Fruit fly (Drosophila melanogaster) Kc167 (cell line): ENCODE results near the gene Ets21C.

Experiments
- Myc ChIP-seq: fragments of >200 bp; optimal IDR thresholded peaks from 2 replicates; lab custom pipeline; 2017; ENCODE audit warnings: missing external identifiers
- Sin3A ChIP-seq: fragments of >200 bp; optimal IDR thresholded peaks from 2 replicates; lab custom pipeline; 2018; ENCODE audit warnings: missing external identifiers
- h ChIP-seq: fragments of >200 bp; optimal IDR thresholded peaks from 3 replicates; lab custom pipeline; 2018; ENCODE audit warnings: missing external identifiers
- insv ChIP-seq: fragments of >200 bp; optimal IDR thresholded peaks from 3 replicates; lab custom pipeline; 2018; ENCODE audit warnings: missing external identifiers
- psq ChIP-seq: fragments of >200 bp; optimal IDR thresholded peaks from 2 replicates; lab custom pipeline; 2017; ENCODE audit warnings: missing external identifiers
- ttk ChIP-seq: sonication (Bioruptor generic); optimal IDR thresholded peaks from 2 replicates; lab custom pipeline; 2017; ENCODE audit warnings: missing external identifiers

Gene Ets21C

DNA sequence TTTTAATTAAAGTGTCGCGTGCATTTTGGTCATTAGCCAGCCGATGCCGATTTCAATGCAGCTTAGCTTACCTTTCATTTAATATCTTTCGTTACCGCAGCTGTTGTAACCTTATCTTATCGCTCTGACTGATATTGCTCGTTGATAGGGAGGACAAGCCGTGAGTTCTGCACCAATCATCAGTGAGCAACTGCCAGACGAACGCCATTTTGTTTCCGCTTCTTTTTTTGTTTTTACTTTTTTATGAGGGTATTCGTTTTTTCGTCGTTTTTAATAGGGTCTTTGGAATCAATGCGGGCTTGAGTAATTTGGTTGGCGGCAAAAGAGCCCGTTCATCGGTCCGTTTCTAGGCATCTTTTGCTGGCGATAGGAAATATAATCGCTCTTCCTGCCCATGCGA lies 47.7 kb downstream of the Ets21C start:
- TF ChIP-seq psq (lab: Kevin White, UChicago), result no peak
- TF ChIP-seq ttk (lab: Kevin White, UChicago), result no peak
- TF ChIP-seq h (lab: Kevin White, UChicago), result no peak
- no peak for TF ChIP-seq insv (lab: Kevin White, UChicago)
- TF ChIP-seq Sin3A (lab: Kevin White, UChicago), result no peak
- TF ChIP-seq Myc (lab: Kevin White, UChicago), result no peak

DNA sequence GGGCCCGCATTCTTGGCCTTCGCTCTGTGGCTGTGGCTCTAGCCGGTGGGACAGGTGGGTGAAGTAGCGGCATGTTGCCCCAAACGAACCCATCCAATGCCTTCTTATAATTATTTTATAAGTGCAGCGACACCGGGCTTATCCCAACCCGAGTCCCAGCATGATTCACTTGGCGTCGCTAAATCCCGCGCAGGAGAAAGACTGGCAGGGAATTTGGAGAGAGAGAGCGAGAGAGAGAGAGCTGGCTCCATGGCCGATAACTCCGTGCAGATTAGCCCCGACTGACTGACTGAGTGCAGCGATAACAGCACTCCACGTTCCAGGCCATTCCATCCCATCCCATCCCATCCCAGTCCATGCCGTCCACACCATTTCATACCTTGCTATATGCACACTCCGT lies 51.1 kb downstream of the Ets21C start:
- TF ChIP-seq Sin3A (lab: Kevin White, UChicago), result no peak
- no peak for TF ChIP-seq psq (lab: Kevin White, UChicago)
- no peak for TF ChIP-seq Myc (lab: Kevin White, UChicago)
- no peak for TF ChIP-seq h (lab: Kevin White, UChicago)
- TF ChIP-seq insv (lab: Kevin White, UChicago), result no peak
- TF ChIP-seq ttk (lab: Kevin White, UChicago), result no peak

DNA sequence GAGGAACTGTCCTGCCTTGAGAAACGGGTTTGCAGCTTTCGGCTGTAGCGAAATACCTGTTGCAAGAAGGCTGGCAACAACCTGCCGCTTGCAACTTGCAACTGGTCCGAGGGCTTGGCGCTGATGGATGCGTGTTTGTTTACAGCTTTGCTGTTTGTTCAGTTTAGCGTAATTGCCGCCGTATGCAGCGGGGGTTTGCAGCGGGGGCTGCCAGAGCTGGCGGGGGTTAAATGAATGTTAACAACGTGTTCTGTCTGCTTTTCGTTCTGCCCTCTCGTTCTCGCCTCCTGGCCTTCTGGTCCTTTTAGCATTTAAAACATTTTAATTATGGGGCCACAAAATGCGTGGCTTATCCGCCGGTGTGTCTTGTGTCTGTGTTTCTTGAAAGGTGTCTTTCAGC lies 52.8 kb downstream of the Ets21C start:
- TF ChIP-seq Sin3A (lab: Kevin White, UChicago) (no peak), insv (lab: Kevin White, UChicago) (no peak), psq (lab: Kevin White, UChicago) (no peak), Myc (lab: Kevin White, UChicago) (no peak), h (lab: Kevin White, UChicago) (no peak), ttk (lab: Kevin White, UChicago) (no peak)

dm6 chr2L:498474-498821 lies 54.3 kb downstream of the Ets21C start:
- TF ChIP-seq insv (lab: Kevin White, UChicago) (no peak), Myc (lab: Kevin White, UChicago) (no peak), psq (lab: Kevin White, UChicago) (no peak)

dm6 chr2L:497657-498473 lies 54.9 kb downstream of the Ets21C start:
- no peak for TF ChIP-seq ttk (lab: Kevin White, UChicago)
- TF ChIP-seq h (lab: Kevin White, UChicago), result no peak
- no peak for TF ChIP-seq Myc (lab: Kevin White, UChicago)
- no peak for TF ChIP-seq insv (lab: Kevin White, UChicago)
- no peak for TF ChIP-seq Sin3A (lab: Kevin White, UChicago)
- TF ChIP-seq psq (lab: Kevin White, UChicago), result no peak

- TF ChIP-seq insv (lab: Kevin White, UChicago) (no peak), ttk (lab: Kevin White, UChicago) (no peak), Sin3A (lab: Kevin White, UChicago) (no peak), h (lab: Kevin White, UChicago) (no peak), Myc (lab: Kevin White, UChicago) (no peak), psq (lab: Kevin White, UChicago) (no peak)
These were observed 55.9 kb downstream of the Ets21C start for dm6 chr2L:496841-497240.

- TF ChIP-seq Myc (lab: Kevin White, UChicago), result no peak
- no peak for TF ChIP-seq h (lab: Kevin White, UChicago)
- TF ChIP-seq insv (lab: Kevin White, UChicago), result no peak
- no peak for TF ChIP-seq Sin3A (lab: Kevin White, UChicago)
- no peak for TF ChIP-seq psq (lab: Kevin White, UChicago)
- no peak for TF ChIP-seq ttk (lab: Kevin White, UChicago)
These were observed 56.3 kb downstream of the Ets21C start for dm6 chr2L:496436-496835.

- TF ChIP-seq Sin3A (lab: Kevin White, UChicago), result no peak
- TF ChIP-seq insv (lab: Kevin White, UChicago), result no peak
- no peak for TF ChIP-seq psq (lab: Kevin White, UChicago)
- TF ChIP-seq h (lab: Kevin White, UChicago), result no peak
- TF ChIP-seq Myc (lab: Kevin White, UChicago), result no peak
- no peak for TF ChIP-seq ttk (lab: Kevin White, UChicago)
These were observed 57.1 kb downstream of the Ets21C start for dm6 chr2L:495381-496240.
